Worm (Caenorhabditis elegans): Measurements from ENCODE around the gene irld-60.

DNA sequence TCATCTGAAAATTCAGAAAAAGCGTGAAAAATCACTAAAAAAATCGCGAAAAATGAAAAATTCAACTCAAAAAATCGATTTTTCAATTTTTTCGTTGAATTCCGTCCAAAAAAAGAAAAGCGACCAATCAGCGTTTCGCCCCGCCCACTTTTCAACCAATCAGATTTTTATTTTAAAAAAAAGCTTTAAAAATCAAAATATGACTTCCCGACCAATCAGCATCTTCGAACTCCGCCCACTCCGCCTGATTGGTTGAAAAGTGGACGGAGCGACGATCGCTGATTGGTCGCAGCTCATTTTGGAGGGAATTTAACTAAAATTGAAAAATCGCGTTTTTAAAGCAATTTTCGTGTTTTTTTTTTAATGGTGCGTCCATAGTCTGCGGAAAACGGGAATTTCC is 48.4 kb downstream of the irld-60 start:
- TF ChIP-seq B0310.2 (tag; optimal IDR thresholded peaks at IDR 0.05) (no peak), ama-1 (optimal IDR thresholded peaks at IDR 0.05) (no peak), hmg-4 (GFP tag; optimal IDR thresholded peaks at IDR 0.05) (no peak), ceh-13 (GFP tag; optimal IDR thresholded peaks at IDR 0.05) (no peak), scrt-1 (GFP tag; IDR thresholded peaks at IDR 0.05) (no peak), F13C5.2 (tag; optimal IDR thresholded peaks at IDR 0.05) (no peak), pes-1 (GFP tag; IDR thresholded peaks at IDR 0.05) (no peak), tra-4 (tag; optimal IDR thresholded peaks at IDR 0.05) (no peak), flt-1 (GFP tag; IDR thresholded peaks at IDR 0.05) (no peak), tbx-11 (GFP tag; IDR thresholded peaks at IDR 0.05) (no peak), ets-7 (tag; optimal IDR thresholded peaks at IDR 0.05) (no peak)

Measured in whole organism, early embryonic.